Worm (Caenorhabditis elegans): ENCODE measurements around the gene end-3.

DNA sequence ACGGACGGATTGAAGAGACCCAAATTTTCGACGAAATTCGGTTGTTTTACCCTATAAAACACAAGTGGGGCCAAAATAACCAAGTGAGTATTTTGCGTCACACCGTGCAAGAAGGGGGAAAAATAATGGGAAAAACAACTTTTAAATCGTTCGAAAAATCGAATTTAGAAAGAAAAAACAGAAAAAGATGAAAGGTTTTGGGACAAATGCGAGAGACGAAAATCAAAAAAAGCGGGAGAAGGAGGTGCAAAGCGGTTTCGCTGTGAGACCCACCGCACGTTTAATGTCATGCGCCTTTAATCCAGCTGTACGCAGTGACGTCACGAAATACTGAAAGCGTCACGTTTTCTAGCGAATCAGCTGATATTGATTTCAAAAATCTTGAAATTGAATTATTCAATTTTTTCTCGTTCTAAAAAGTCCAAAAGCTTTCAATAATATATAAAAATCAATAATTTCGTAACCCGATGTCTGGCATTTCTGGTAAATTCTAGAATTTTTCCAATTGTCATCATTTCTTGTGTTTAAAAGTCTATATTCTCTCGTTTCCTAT, 2.4 kb upstream of the end-3 start, which contains the start of the genes ddx-17 and aip-1:
- TF ChIP-seq elt-3 (tag; optimal IDR thresholded peaks at IDR 0.05) (peak in 1 of 6 experiments; percentile 49), lsy-2 (tag; optimal IDR thresholded peaks at IDR 0.05) (peak; percentile 70 to 89)
